Fruit fly (Drosophila melanogaster): Measurements from ENCODE around the gene v.

- TF ChIP-seq psq (optimal IDR thresholded peaks at IDR 0.05) (no peak), ttk (optimal IDR thresholded peaks at IDR 0.05) (no peak), h (optimal IDR thresholded peaks at IDR 0.05) (no peak)
These were observed 2.1 kb upstream of the v start for dm6 chrX:10921665-10922064.

Data from Kc167 (cell line).